Worm (Caenorhabditis elegans) whole organism, young adult: ENCODE measurements around the gene srt-52.

Experiments
- B0261.1 ChIP-seq: sonication (generic microtip); optimal IDR thresholded peaks from 2 replicates; lab custom pipeline; 2016; ENCODE audit warnings: mild to moderate bottlenecking, missing genetic modification characterization, moderate library complexity, missing compliant biosample characterization
- F23B12.7 ChIP-seq: sonication (generic microtip); optimal IDR thresholded peaks from 2 replicates; lab custom pipeline; 2017; ENCODE audit warnings: missing genetic modification characterization, mild to moderate bottlenecking, missing compliant biosample characterization, antibody characterized with exemption, moderate library complexity; ENCODE audit not compliant: insufficient read depth
- F49E8.2 ChIP-seq: sonication (generic microtip); optimal IDR thresholded peaks from 3 replicates; lab custom pipeline; 2017; ENCODE audit warnings: missing genetic modification characterization, mild to moderate bottlenecking, missing compliant biosample characterization, antibody characterized with exemption, moderate library complexity; ENCODE audit not compliant: insufficient read depth
- F52B5.7 ChIP-seq: sonication (generic microtip); optimal IDR thresholded peaks from 2 replicates; lab custom pipeline; 2016; ENCODE audit warnings: mild to moderate bottlenecking, missing genetic modification characterization, missing compliant biosample characterization
- F57A8.1 ChIP-seq: fragments of 200-800 bp; sonication (Bioruptor generic); optimal IDR thresholded peaks from 2 replicates; lab custom pipeline; 2018; ENCODE audit warnings: mild to moderate bottlenecking, missing genetic modification characterization, moderate library complexity, missing compliant biosample characterization
- K12H6.12 ChIP-seq: fragments of 200-800 bp; sonication (Bioruptor generic); optimal IDR thresholded peaks from 2 replicates; lab custom pipeline; 2018; ENCODE audit warnings: mild to moderate bottlenecking, missing genetic modification characterization, missing compliant biosample characterization
- Y53G8AR.9 ChIP-seq: fragments of 200-800 bp; sonication (Bioruptor generic); conservative IDR thresholded peaks from 2 replicates; pipeline ENCODE4 v1.3.6; 2022; ENCODE audit warnings: missing genetic modification reagents, missing genetic modification characterization, missing compliant biosample characterization
- Y67H2A.10 ChIP-seq: fragments of 200-800 bp; sonication (Bioruptor generic); conservative IDR thresholded peaks from 2 replicates; pipeline ENCODE4 v1.3.6; 2022; ENCODE audit warnings: missing genetic modification reagents, missing genetic modification characterization, missing compliant biosample characterization
- aptf-3 ChIP-seq: fragments of 200-800 bp; sonication (Bioruptor generic); IDR thresholded peaks from 2 replicates; pipeline ENCODE4 v1.3.6; 2022; ENCODE audit warnings: missing genetic modification characterization, missing compliant biosample characterization
- atf-7 ChIP-seq: sonication (generic microtip); optimal IDR thresholded peaks from 2 replicates; lab custom pipeline; 2017; ENCODE audit warnings: mild to moderate bottlenecking, missing genetic modification characterization, missing compliant biosample characterization
- ccch-3 ChIP-seq: fragments of 200-800 bp; sonication (Bioruptor generic); optimal IDR thresholded peaks from 2 replicates; lab custom pipeline; 2018; ENCODE audit warnings: mild to moderate bottlenecking, missing genetic modification characterization, missing compliant biosample characterization
- cebp-1 ChIP-seq, 2 experiments: fragments of 200-800 bp in 1 of 2; sonication (Bioruptor generic) in 1 of 2; sonication (generic microtip) in 1 of 2; IDR thresholded peaks in 1 of 2; optimal IDR thresholded peaks in 1 of 2; 2 replicates each; pipeline versions ENCODE4 v1.3.6 to Lab custom; 2017 to 2022; ENCODE audit warnings: missing compliant biosample characterization in 2 of 2, missing genetic modification characterization in 2 of 2, mild to moderate bottlenecking in 1 of 2, missing genetic modification reagents in 1 of 2, moderate library complexity in 1 of 2
- cebp-2 ChIP-seq: fragments of 200-800 bp; sonication (Bioruptor generic); IDR thresholded peaks from 2 replicates; pipeline ENCODE4 v1.3.6; 2022; ENCODE audit warnings: missing genetic modification characterization, missing compliant biosample characterization
- ceh-91 ChIP-seq: fragments of 200-800 bp; sonication (Bioruptor generic); IDR thresholded peaks from 2 replicates; pipeline ENCODE4 v1.3.6; 2022; ENCODE audit warnings: missing genetic modification reagents, missing genetic modification characterization, missing compliant biosample characterization
- die-1 ChIP-seq: sonication (generic microtip); optimal IDR thresholded peaks from 2 replicates; lab custom pipeline; 2016; ENCODE audit warnings: missing genotype, mild to moderate bottlenecking, missing genetic modification characterization, missing compliant biosample characterization
- dox-1 ChIP-seq: fragments of 200-800 bp; sonication (Bioruptor generic); IDR thresholded peaks from 2 replicates; pipeline ENCODE4 v1.3.6; 2022; ENCODE audit warnings: missing genetic modification reagents, missing genetic modification characterization, missing compliant biosample characterization
- dpff-1 ChIP-seq: sonication (generic microtip); optimal IDR thresholded peaks from 2 replicates; lab custom pipeline; 2017; ENCODE audit warnings: mild to moderate bottlenecking, missing genetic modification characterization, missing compliant biosample characterization
- egl-18 ChIP-seq: fragments of 200-800 bp; sonication (Bioruptor generic); IDR thresholded peaks from 2 replicates; pipeline ENCODE4 v1.3.6; 2022; ENCODE audit warnings: missing genetic modification reagents, missing genetic modification characterization, missing compliant biosample characterization
- ekl-4 ChIP-seq: fragments of 200-800 bp; sonication (Bioruptor generic); IDR thresholded peaks from 2 replicates; pipeline ENCODE4 v1.3.6; 2022; ENCODE audit warnings: missing genetic modification reagents, missing genetic modification characterization, missing compliant biosample characterization
- fkh-3 ChIP-seq: sonication (generic microtip); optimal IDR thresholded peaks from 2 replicates; lab custom pipeline; 2016; ENCODE audit warnings: mild to moderate bottlenecking, missing genetic modification characterization, missing compliant biosample characterization
- him-1 ChIP-seq: sonication (generic microtip); optimal IDR thresholded peaks from 2 replicates; lab custom pipeline; 2016; ENCODE audit warnings: missing genotype, missing genetic modification reagents, missing genetic modification characterization, missing compliant biosample characterization
- hlh-12 ChIP-seq: sonication (generic microtip); optimal IDR thresholded peaks from 2 replicates; lab custom pipeline; 2016; ENCODE audit warnings: missing genetic modification characterization, missing compliant biosample characterization
- hmg-1.2 ChIP-seq: fragments of 200-800 bp; sonication (Bioruptor generic); IDR thresholded peaks from 2 replicates; pipeline ENCODE4 v1.3.6; 2022; ENCODE audit warnings: missing genetic modification reagents, missing genetic modification characterization, missing compliant biosample characterization
- hrde-1 ChIP-seq: sonication (generic microtip); optimal IDR thresholded peaks from 2 replicates; lab custom pipeline; 2016; ENCODE audit warnings: missing genetic modification characterization, mild to moderate bottlenecking, missing compliant biosample characterization, moderate library complexity, missing genotype, missing genetic modification reagents, borderline replicate concordance
- lag-1 ChIP-seq: fragments of 200-800 bp; sonication (Bioruptor generic); IDR thresholded peaks from 2 replicates; pipeline ENCODE4 v1.3.6; 2022; ENCODE audit warnings: missing genetic modification reagents, missing genetic modification characterization, missing compliant biosample characterization
- let-607 ChIP-seq, 2 experiments: fragments of 200-800 bp in 1 of 2; sonication (Bioruptor generic) in 1 of 2; sonication (generic microtip) in 1 of 2; optimal IDR thresholded peaks; 2 replicates each; lab custom pipeline; 2016 to 2018; ENCODE audit warnings: mild to moderate bottlenecking in 2 of 2, missing compliant biosample characterization in 2 of 2, missing genetic modification characterization in 2 of 2, moderate library complexity in 2 of 2, missing genotype in 1 of 2
- lir-1 ChIP-seq: fragments of 200-800 bp; sonication (Bioruptor generic); conservative IDR thresholded peaks from 2 replicates; pipeline ENCODE4 v1.3.6; 2022; ENCODE audit warnings: missing genetic modification reagents, missing genetic modification characterization, missing compliant biosample characterization
- lsy-27 ChIP-seq: sonication (generic microtip); optimal IDR thresholded peaks from 2 replicates; lab custom pipeline; 2017; ENCODE audit warnings: missing genetic modification characterization, mild to moderate bottlenecking, missing compliant biosample characterization, antibody characterized with exemption, missing genotype, borderline replicate concordance; ENCODE audit not compliant: insufficient read depth
- madf-3 ChIP-seq: fragments of 200-800 bp; sonication (Bioruptor generic); IDR thresholded peaks from 2 replicates; pipeline ENCODE4 v1.3.6; 2022; ENCODE audit warnings: missing genetic modification reagents, missing genetic modification characterization, missing compliant biosample characterization
- mcd-1 ChIP-seq: fragments of 200-800 bp; sonication (Bioruptor generic); IDR thresholded peaks from 2 replicates; pipeline ENCODE4 v1.3.6; 2022; ENCODE audit warnings: missing genetic modification reagents, missing genetic modification characterization, missing compliant biosample characterization
- mes-4 ChIP-seq: sonication (generic microtip); optimal IDR thresholded peaks from 2 replicates; lab custom pipeline; 2016; ENCODE audit warnings: missing genotype, missing genetic modification characterization, missing compliant biosample characterization
- nfyb-1 ChIP-seq: fragments of 200-800 bp; sonication (Bioruptor generic); IDR thresholded peaks from 2 replicates; pipeline ENCODE4 v1.3.6; 2022; ENCODE audit warnings: missing genetic modification reagents, missing genetic modification characterization, missing compliant biosample characterization
- nhr-90 ChIP-seq: sonication (generic microtip); optimal IDR thresholded peaks from 2 replicates; lab custom pipeline; 2016; ENCODE audit warnings: missing genotype, mild to moderate bottlenecking, missing genetic modification characterization, missing compliant biosample characterization
- pbrm-1 ChIP-seq: fragments of 200-800 bp; sonication (Bioruptor generic); IDR thresholded peaks from 2 replicates; pipeline ENCODE4 v1.3.6; 2022; ENCODE audit warnings: missing genetic modification reagents, missing genetic modification characterization, missing compliant biosample characterization
- rec-8 ChIP-seq, 2 experiments: sonication (generic microtip); optimal IDR thresholded peaks; 2 replicates each; lab custom pipeline; 2016; ENCODE audit warnings: mild to moderate bottlenecking in 2 of 2, missing genetic modification characterization in 2 of 2, missing genetic modification reagents in 2 of 2, missing genotype in 2 of 2, missing biosample characterization in 1 of 2, missing compliant biosample characterization in 1 of 2, moderate library complexity in 1 of 2
- rpc-1 ChIP-seq, 2 experiments: fragments of 150-350 bp in 1 of 2; sonication (generic microtip) in 1 of 2; optimal IDR thresholded peaks; 2 replicates each; lab custom pipeline; 2014 to 2018; ENCODE audit warnings: missing biosample characterization in 1 of 2, missing genetic modification characterization in 1 of 2, missing genetic modification reagents in 1 of 2, missing genotype in 1 of 2
- snpc-1.1 ChIP-seq: sonication (generic microtip); optimal IDR thresholded peaks from 2 replicates; lab custom pipeline; 2017; ENCODE audit warnings: missing genetic modification characterization, mild to moderate bottlenecking, missing compliant biosample characterization, antibody characterized with exemption, moderate library complexity, missing genotype, missing genetic modification reagents; ENCODE audit not compliant: insufficient read depth
- snpc-4 ChIP-seq, 5 experiments: fragments of 150-350 bp in 1 of 5; sonication (generic microtip) in 4 of 5; optimal IDR thresholded peaks; 2 replicates each; lab custom pipeline; 2014 to 2018; ENCODE audit warnings: missing genetic modification characterization in 5 of 5, missing biosample characterization in 3 of 5, antibody characterized with exemption in 2 of 5, mild to moderate bottlenecking in 2 of 5, missing compliant biosample characterization in 2 of 5, missing genotype in 2 of 5, moderate library complexity in 2 of 5, missing genetic modification reagents in 1 of 5
- somi-1 ChIP-seq: fragments of 200-800 bp; sonication (Bioruptor generic); optimal IDR thresholded peaks from 2 replicates; lab custom pipeline; 2018; ENCODE audit warnings: mild to moderate bottlenecking, missing genetic modification characterization, missing compliant biosample characterization
- tbp1 ChIP-seq: fragments of 200-800 bp; sonication (Bioruptor generic); optimal IDR thresholded peaks from 2 replicates; lab custom pipeline; 2018; ENCODE audit warnings: mild to moderate bottlenecking, missing genetic modification characterization, missing compliant biosample characterization
- tlf-1 ChIP-seq: fragments of 200-800 bp; sonication (Bioruptor generic); optimal IDR thresholded peaks from 2 replicates; lab custom pipeline; 2018; ENCODE audit warnings: mild to moderate bottlenecking, missing genetic modification characterization, missing compliant biosample characterization
- unc-130 ChIP-seq: sonication (generic microtip); optimal IDR thresholded peaks from 2 replicates; lab custom pipeline; 2016; ENCODE audit warnings: missing genetic modification reagents, missing genetic modification characterization, missing compliant biosample characterization
- ztf-25 ChIP-seq: fragments of 200-800 bp; sonication (Bioruptor generic); IDR thresholded peaks from 2 replicates; pipeline ENCODE4 v1.3.6; 2022; ENCODE audit warnings: missing genetic modification reagents, missing genetic modification characterization, missing compliant biosample characterization
- ztf-3 ChIP-seq: fragments of 200-800 bp; sonication (Bioruptor generic); optimal IDR thresholded peaks from 2 replicates; lab custom pipeline; 2018; ENCODE audit warnings: mild to moderate bottlenecking, missing genetic modification characterization, missing compliant biosample characterization

The srt-52 gene

ce11 chrV:53286-53685 lies 2.6 kb downstream of the srt-52 start (continued):
- TF ChIP-seq unc-130 (peak; percentile 41), rpc-1 (optimal IDR thresholded peaks at IDR 0.05; lab: Kevin White, UChicago) (peak; percentile 96), rpc-1 (tag; optimal IDR thresholded peaks at IDR 0.05; lab: Kevin White, UChicago) (peak; percentile 97), K12H6.12 (tag; lab: Kevin White, UChicago) (peak; percentile 57), dox-1 (GFP tag; lab: Robert Waterston, UW) (peak; percentile 70; the same call in 1 of the 2 replicates), snpc-1.1 (tag; lab: Kevin White, UChicago) (peak; percentile 79), hmg-1.2 (GFP tag; lab: Robert Waterston, UW) (peak; percentile 81), let-607 (tag; optimal IDR thresholded peaks at IDR 0.05; lab: Kevin White, UChicago) (peak; percentile 54), pbrm-1 (peak; percentile 60; the same call in 1 of the 2 replicates), nhr-90 (tag; lab: Kevin White, UChicago) (peak; percentile 57), B0261.1 (tag; lab: Kevin White, UChicago) (peak; percentile 95), egl-18 (no peak), mes-4 (peak; percentile 37), Y67H2A.10 (GFP tag; lab: Robert Waterston, UW) (no peak), ztf-3 (GFP tag; lab: Kevin White, UChicago) (no peak), die-1 (peak; percentile 83), lir-1 (GFP tag; lab: Robert Waterston, UW) (0 out of 2 replicates have a peak, but pooled peaks have one; percentile 11), tbp1 (GFP tag; lab: Kevin White, UChicago) (peak; percentile 98), dpff-1 (no peak), cebp-2 (GFP tag; lab: Robert Waterston, UW) (0 out of 2 replicates have a peak, but pooled peaks have one; percentile 42), ztf-25 (GFP tag; lab: Robert Waterston, UW) (peak; percentile 85), lag-1 (GFP tag; lab: Robert Waterston, UW) (no peak), somi-1 (peak; percentile 39), rec-8 (tag; optimal IDR thresholded peaks at IDR 0.05; lab: Kevin White, UChicago) (peak; percentile 44 to 58), ceh-91 (GFP tag; lab: Robert Waterston, UW) (no peak), F52B5.7 (tag; lab: Kevin White, UChicago) (peak; percentile 78), F49E8.2 (tag; lab: Kevin White, UChicago) (no peak), madf-3 (GFP tag; lab: Robert Waterston, UW) (no peak), ccch-3 (no peak), snpc-4 (GFP tag; optimal IDR thresholded peaks at IDR 0.05; lab: Kevin White, UChicago) (peak; percentile 58), snpc-4 (tag; optimal IDR thresholded peaks at IDR 0.05; lab: Kevin White, UChicago) (peak in 2 of 4 experiments; percentile 38 to 80), fkh-3 (tag; lab: Kevin White, UChicago) (peak; percentile 79), mcd-1 (GFP tag; lab: Robert Waterston, UW) (no peak; the same call in 1 of the 2 replicates), cebp-1 (GFP tag; IDR thresholded peaks at IDR 0.05; lab: Robert Waterston, UW) (no peak), cebp-1 (tag; optimal IDR thresholded peaks at IDR 0.05; lab: Kevin White, UChicago) (no peak), ekl-4 (GFP tag; lab: Robert Waterston, UW) (no peak), F57A8.1 (peak; percentile 64), lsy-27 (tag; lab: Kevin White, UChicago) (peak; percentile 84), hrde-1 (tag; lab: Kevin White, UChicago) (peak; percentile 6), hlh-12 (tag; lab: Kevin White, UChicago) (no peak), aptf-3 (GFP tag; lab: Robert Waterston, UW) (no peak), tlf-1 (GFP tag; lab: Kevin White, UChicago) (peak; percentile 22), atf-7 (tag; lab: Kevin White, UChicago) (no peak), him-1 (tag; lab: Kevin White, UChicago) (peak; percentile 52), F23B12.7 (peak; percentile 57), nfyb-1 (GFP tag; lab: Robert Waterston, UW) (peak; percentile 89; the same call in 1 of the 2 replicates), Y53G8AR.9 (no peak; the same call in 1 of the 2 replicates)
